Fruit fly (Drosophila melanogaster) whole organism, embryonic: ENCODE results near the gene Pex5.

Experiments used
- ATbp ChIP-seq: fragments of 200-800 bp; sonication (Bioruptor generic); optimal IDR thresholded peaks from 2 replicates; lab custom pipeline; 2017; ENCODE audit warnings: missing biosample characterization, mild to moderate bottlenecking, missing genetic modification characterization, missing genetic modification reagents
- CG10321 ChIP-seq: fragments of 200-800 bp; sonication (Bioruptor generic); IDR thresholded peaks from 2 replicates; pipeline ENCODE4 v1.3.6; 2022; ENCODE audit warnings: missing biosample characterization, missing genetic modification characterization
- CG11560 ChIP-seq: fragments of 200-800 bp; sonication (Bioruptor generic); IDR thresholded peaks from 3 replicates; pipeline ENCODE4 v1.3.6; 2022; ENCODE audit warnings: missing biosample characterization, missing genetic modification characterization
- CG13123 ChIP-seq: fragments of 200-800 bp; sonication (Bioruptor generic); optimal IDR thresholded peaks from 2 replicates; lab custom pipeline; 2016; ENCODE audit warnings: missing biosample characterization, missing genetic modification characterization
- CG13287 ChIP-seq: fragments of 200-800 bp; sonication (Bioruptor generic); IDR thresholded peaks from 2 replicates; pipeline ENCODE4 v1.3.6; 2022; ENCODE audit warnings: missing biosample characterization, missing genetic modification characterization; ENCODE audit not compliant: partially characterized antibody
- CG1602 ChIP-seq: fragments of 200-800 bp; sonication (Bioruptor generic); optimal IDR thresholded peaks from 3 replicates; lab custom pipeline; 2016; ENCODE audit warnings: missing biosample characterization, missing genetic modification characterization
- CG17829 ChIP-seq: fragments of 200-800 bp; optimal IDR thresholded peaks from 2 replicates; lab custom pipeline; 2019; ENCODE audit warnings: missing biosample characterization, mild to moderate bottlenecking, missing genetic modification characterization, moderate library complexity
- CG2129 ChIP-seq: fragments of 200-800 bp; sonication (Bioruptor generic); IDR thresholded peaks from 2 replicates; pipeline ENCODE4 v1.3.6; 2022; ENCODE audit warnings: missing biosample characterization, missing genetic modification characterization; ENCODE audit not compliant: partially characterized antibody
- CG31224 ChIP-seq: fragments of 200-800 bp; sonication (Bioruptor generic); IDR thresholded peaks from 2 replicates; pipeline ENCODE4 v1.3.6; 2022; ENCODE audit warnings: missing biosample characterization, missing genetic modification characterization
- CG32532 ChIP-seq: fragments of 200-800 bp; sonication (Bioruptor generic); IDR thresholded peaks from 2 replicates; pipeline ENCODE4 v1.3.6; 2022; ENCODE audit warnings: missing biosample characterization, missing genetic modification characterization
- CG32767 ChIP-seq: fragments of 200-800 bp; sonication (Bioruptor generic); IDR thresholded peaks from 2 replicates; pipeline ENCODE4 v1.3.6; 2022; ENCODE audit warnings: missing biosample characterization, missing genetic modification characterization
- CG34224 ChIP-seq: fragments of 200-800 bp; sonication (Bioruptor generic); IDR thresholded peaks from 3 replicates; pipeline ENCODE4 v1.3.6; 2022; ENCODE audit warnings: missing biosample characterization, missing genetic modification characterization; ENCODE audit not compliant: partially characterized antibody
- CG34422 ChIP-seq: fragments of 200-800 bp; sonication (Bioruptor generic); IDR thresholded peaks from 3 replicates; pipeline ENCODE4 v1.3.6; 2022; ENCODE audit warnings: missing biosample characterization, missing genetic modification characterization
- CG3995 ChIP-seq: fragments of 200-800 bp; sonication (Bioruptor generic); optimal IDR thresholded peaks from 3 replicates; lab custom pipeline; 2016; ENCODE audit warnings: missing biosample characterization, missing genetic modification characterization
- CG42726 ChIP-seq: fragments of 200-800 bp; sonication (Bioruptor generic); IDR thresholded peaks from 2 replicates; pipeline ENCODE4 v1.3.6; 2022; ENCODE audit warnings: missing biosample characterization, missing genetic modification characterization; ENCODE audit not compliant: partially characterized antibody
- CG6654 ChIP-seq: fragments of 200-800 bp; sonication (Bioruptor generic); optimal IDR thresholded peaks from 2 replicates; lab custom pipeline; 2017; ENCODE audit warnings: missing biosample characterization, mild to moderate bottlenecking, missing genetic modification characterization
- CG6813 ChIP-seq: fragments of 200-800 bp; sonication (Bioruptor generic); optimal IDR thresholded peaks from 2 replicates; lab custom pipeline; 2017; ENCODE audit warnings: missing biosample characterization, missing genetic modification characterization, mild to moderate bottlenecking, moderate library complexity, missing genetic modification reagents
- CG9797 ChIP-seq: fragments of 200-800 bp; sonication (Bioruptor generic); optimal IDR thresholded peaks from 3 replicates; lab custom pipeline; 2018; ENCODE audit warnings: missing biosample characterization, mild to moderate bottlenecking, missing genetic modification characterization
- D ChIP-seq, 2 experiments: fragments of 200-800 bp in 1 of 2; fragments of >200 bp in 1 of 2; sonication (Bioruptor generic) in 1 of 2; optimal IDR thresholded peaks; 2 replicates in 1 of 2; 3 replicates in 1 of 2; lab custom pipeline; 2017; ENCODE audit warnings: mild to moderate bottlenecking in 1 of 2, missing biosample characterization in 1 of 2, missing genetic modification characterization in 1 of 2, missing genetic modification reagents in 1 of 2
- Deaf1 ChIP-seq: fragments of 200-800 bp; optimal IDR thresholded peaks from 3 replicates; lab custom pipeline; 2019; ENCODE audit warnings: missing biosample characterization, mild to moderate bottlenecking, missing genetic modification characterization, moderate library complexity
- Fer1 ChIP-seq: fragments of 200-800 bp; sonication (Bioruptor generic); optimal IDR thresholded peaks from 2 replicates; lab custom pipeline; 2017; ENCODE audit warnings: missing biosample characterization, mild to moderate bottlenecking, missing genetic modification characterization
- GATAe ChIP-seq: fragments of 200-800 bp; sonication (Bioruptor generic); conservative IDR thresholded peaks from 2 replicates; pipeline ENCODE4 v1.3.6; 2022; ENCODE audit warnings: missing biosample characterization, missing genetic modification characterization
- Gug ChIP-seq: fragments of 200-800 bp; sonication (Bioruptor generic); IDR thresholded peaks from 4 replicates; pipeline ENCODE4 v1.3.6; 2022; ENCODE audit warnings: missing biosample characterization, missing genetic modification characterization
- HLH3B ChIP-seq: fragments of 200-800 bp; sonication (Bioruptor generic); IDR thresholded peaks from 2 replicates; pipeline ENCODE4 v1.3.6; 2022; ENCODE audit warnings: missing biosample characterization, missing genetic modification characterization
- Hey ChIP-seq: fragments of 200-800 bp; sonication (Bioruptor generic); optimal IDR thresholded peaks from 3 replicates; lab custom pipeline; 2018; ENCODE audit warnings: missing biosample characterization, mild to moderate bottlenecking, missing genetic modification characterization
- Lim3 ChIP-seq: fragments of 200-800 bp; sonication (Bioruptor generic); IDR thresholded peaks from 2 replicates; pipeline ENCODE4 v1.3.6; 2022; ENCODE audit warnings: missing biosample characterization, missing genetic modification characterization
- MBD-R2 ChIP-seq: fragments of 200-800 bp; sonication (Bioruptor generic); IDR thresholded peaks from 2 replicates; pipeline ENCODE4 v1.3.6; 2022; ENCODE audit warnings: missing biosample characterization, missing genetic modification characterization
- Med ChIP-seq: fragments of 200-800 bp; sonication (Bioruptor generic); peaks from one replicate; lab custom pipeline; 2016; ENCODE audit warnings: missing biosample characterization, missing genetic modification characterization, mild to moderate bottlenecking, inconsistent platforms, moderate library complexity
- Sry-β ChIP-seq: fragments of 200-800 bp; sonication (Bioruptor generic); optimal IDR thresholded peaks from 2 replicates; lab custom pipeline; 2018; ENCODE audit warnings: missing biosample characterization, mild to moderate bottlenecking, missing genetic modification characterization, moderate library complexity
- Taf1 ChIP-seq: fragments of 200-800 bp; sonication (Bioruptor generic); IDR thresholded peaks from 2 replicates; pipeline ENCODE4 v1.3.6; 2022; ENCODE audit warnings: missing biosample characterization, missing genetic modification characterization
- al ChIP-seq: fragments of 200-800 bp; sonication (Bioruptor generic); IDR thresholded peaks from 2 replicates; pipeline ENCODE4 v1.3.6; 2022; ENCODE audit warnings: missing biosample characterization, missing genetic modification characterization
- bowl ChIP-seq: fragments of 200-800 bp; sonication (Bioruptor generic); IDR thresholded peaks from 2 replicates; pipeline ENCODE4 v1.3.6; 2022; ENCODE audit warnings: missing biosample characterization, missing genetic modification characterization
- bsh ChIP-seq, 2 experiments: fragments of 200-800 bp; sonication (Bioruptor generic); optimal IDR thresholded peaks; 2 replicates each; lab custom pipeline; 2017 to 2018; ENCODE audit warnings: mild to moderate bottlenecking in 2 of 2, missing biosample characterization in 2 of 2, missing genetic modification characterization in 2 of 2, moderate library complexity in 1 of 2
- chif ChIP-seq, 2 experiments: fragments of 200-800 bp; sonication (Bioruptor generic); optimal IDR thresholded peaks; 3 replicates each; lab custom pipeline; 2016; ENCODE audit warnings: missing biosample characterization in 2 of 2, missing genetic modification characterization in 2 of 2
- chinmo ChIP-seq: fragments of 200-800 bp; sonication (Bioruptor generic); IDR thresholded peaks from 4 replicates; pipeline ENCODE4 v1.3.6; 2022; ENCODE audit warnings: missing biosample characterization, missing genetic modification characterization; ENCODE audit not compliant: partially characterized antibody
- chn ChIP-seq: fragments of 200-800 bp; sonication (Bioruptor generic); optimal IDR thresholded peaks from 2 replicates; lab custom pipeline; 2016; ENCODE audit warnings: missing biosample characterization, missing genetic modification characterization
- eyg ChIP-seq: fragments of 200-800 bp; sonication (Bioruptor generic); optimal IDR thresholded peaks from 3 replicates; lab custom pipeline; 2016; ENCODE audit warnings: missing biosample characterization, missing genetic modification characterization
- gfzf ChIP-seq: fragments of 200-800 bp; sonication (Bioruptor generic); optimal IDR thresholded peaks from 2 replicates; lab custom pipeline; 2016; ENCODE audit warnings: missing biosample characterization, mild to moderate bottlenecking, missing genetic modification characterization, moderate library complexity
- hth ChIP-seq: fragments of >200 bp; optimal IDR thresholded peaks from 2 replicates; lab custom pipeline; 2017; ENCODE audit warnings: inconsistent platforms
- lab ChIP-seq: fragments of 200-800 bp; sonication (Bioruptor generic); optimal IDR thresholded peaks from 3 replicates; lab custom pipeline; 2017; ENCODE audit warnings: missing biosample characterization, missing genetic modification characterization, mild to moderate bottlenecking, moderate library complexity, missing genetic modification reagents
- nau ChIP-seq: fragments of 200-800 bp; sonication (Bioruptor generic); optimal IDR thresholded peaks from 3 replicates; lab custom pipeline; 2017; ENCODE audit warnings: missing biosample characterization, mild to moderate bottlenecking, missing genetic modification characterization, missing genetic modification reagents
- pfk ChIP-seq: fragments of 200-800 bp; sonication (Bioruptor generic); optimal IDR thresholded peaks from 2 replicates; lab custom pipeline; 2018; ENCODE audit warnings: missing biosample characterization, mild to moderate bottlenecking, missing genetic modification characterization, moderate library complexity
- pnt ChIP-seq: fragments of 200-800 bp; sonication (Bioruptor generic); optimal IDR thresholded peaks from 3 replicates; lab custom pipeline; 2016; ENCODE audit warnings: missing biosample characterization, missing genetic modification characterization
- pzg ChIP-seq: fragments of 200-800 bp; sonication (Bioruptor generic); optimal IDR thresholded peaks from 3 replicates; lab custom pipeline; 2018; ENCODE audit warnings: missing biosample characterization, mild to moderate bottlenecking, missing genetic modification characterization, moderate library complexity
- row ChIP-seq: fragments of 200-800 bp; sonication (Bioruptor generic); IDR thresholded peaks from 3 replicates; pipeline ENCODE4 v1.3.6; 2022; ENCODE audit warnings: missing biosample characterization, missing genetic modification characterization
- sima ChIP-seq: fragments of 200-800 bp; sonication (Bioruptor generic); optimal IDR thresholded peaks from 2 replicates; lab custom pipeline; 2016; ENCODE audit warnings: missing biosample characterization, missing genetic modification characterization
- tll ChIP-seq, 2 experiments: fragments of 200-800 bp in 1 of 2; fragments of >200 bp in 1 of 2; sonication (Bioruptor generic) in 1 of 2; optimal IDR thresholded peaks; 2 replicates each; lab custom pipeline; 2017 to 2019; ENCODE audit warnings: missing biosample characterization in 2 of 2, missing genetic modification characterization in 2 of 2, mild to moderate bottlenecking in 1 of 2, moderate library complexity in 1 of 2
- toy ChIP-seq: fragments of 200-800 bp; sonication (Bioruptor generic); IDR thresholded peaks from 2 replicates; pipeline ENCODE4 v1.3.6; 2022; ENCODE audit warnings: missing biosample characterization, missing genetic modification characterization
- wor ChIP-seq: fragments of 200-800 bp; sonication (Bioruptor generic); IDR thresholded peaks from 2 replicates; pipeline ENCODE4 v1.3.6; 2022; ENCODE audit warnings: missing biosample characterization, missing genetic modification characterization
- zfh1 ChIP-seq: fragments of 200-800 bp; sonication (Bioruptor generic); IDR thresholded peaks from 3 replicates; pipeline ENCODE4 v1.3.6; 2022; ENCODE audit warnings: missing biosample characterization, missing genetic modification characterization

Pex5 gene

dm6 chrX:1868586-1869111 lies at the start of gene Pex5, which contains the start of gene CG14803 (continued):
- TF ChIP-seq GATAe (peak; percentile 21; the same call in 1 of the 2 replicates), tll (GFP tag; optimal IDR thresholded peaks at IDR 0.05; lab: Kevin White, UChicago) (no peak), pzg (peak; percentile 54), Med (peak; percentile 81), CG6813 (GFP tag; lab: Kevin White, UChicago) (no peak), Taf1 (GFP tag; lab: Robert Waterston, UW) (no peak), CG11560 (no peak), Fer1 (GFP tag; lab: Kevin White, UChicago) (peak; percentile 33), ATbp (GFP tag; lab: Kevin White, UChicago) (no peak), HLH3B (GFP tag; lab: Robert Waterston, UW) (no peak), chinmo (no peak), al (GFP tag; lab: Robert Waterston, UW) (no peak), MBD-R2 (peak; percentile 92), sima (no peak), Hey (tag; lab: Kevin White, UChicago) (no peak), bsh (GFP tag; optimal IDR thresholded peaks at IDR 0.05; lab: Kevin White, UChicago) (no peak), CG6654 (GFP tag; lab: Kevin White, UChicago) (no peak), hth (lab: Kevin White, UChicago) (no peak), Sry-β (GFP tag; lab: Kevin White, UChicago) (peak; percentile 8), CG9797 (GFP tag; lab: Kevin White, UChicago) (peak; percentile 3), chn (GFP tag; lab: Kevin White, UChicago) (no peak), CG31224 (GFP tag; lab: Robert Waterston, UW) (no peak), wor (no peak), gfzf (no peak), CG32767 (no peak), CG17829 (tag; lab: Kevin White, UChicago) (no peak), row (GFP tag; lab: Robert Waterston, UW) (no peak; the same call in 2 of the 3 replicates), zfh1 (GFP tag; lab: Robert Waterston, UW) (no peak), CG34422 (GFP tag; lab: Robert Waterston, UW) (no peak), toy (GFP tag; lab: Robert Waterston, UW) (no peak), eyg (GFP tag; lab: Kevin White, UChicago) (no peak), nau (no peak), chif (GFP tag; optimal IDR thresholded peaks at IDR 0.05; lab: Kevin White, UChicago) (no peak), lab (GFP tag; lab: Kevin White, UChicago) (no peak), pnt (GFP tag; lab: Kevin White, UChicago) (no peak), D (optimal IDR thresholded peaks at IDR 0.05; lab: Kevin White, UChicago) (no peak), D (GFP tag; optimal IDR thresholded peaks at IDR 0.05; lab: Kevin White, UChicago) (no peak), CG42726 (GFP tag; lab: Robert Waterston, UW) (no peak), Deaf1 (tag; lab: Kevin White, UChicago) (no peak), CG10321 (GFP tag; lab: Robert Waterston, UW) (no peak), CG13123 (GFP tag; lab: Kevin White, UChicago) (no peak), CG3995 (GFP tag; lab: Kevin White, UChicago) (no peak), CG1602 (GFP tag; lab: Kevin White, UChicago) (no peak), CG34224 (GFP tag; lab: Robert Waterston, UW) (peak; percentile 66; the same call in 2 of the 3 replicates), Lim3 (GFP tag; lab: Robert Waterston, UW) (no peak), CG13287 (GFP tag; lab: Robert Waterston, UW) (peak; percentile 73), pfk (GFP tag; lab: Kevin White, UChicago) (no peak), CG2129 (GFP tag; lab: Robert Waterston, UW) (no peak), CG32532 (GFP tag; lab: Robert Waterston, UW) (no peak), Gug (GFP tag; lab: Robert Waterston, UW) (no peak), bowl (no peak)
